Worm (Caenorhabditis elegans) whole organism, L1 larva: ENCODE results near the gene C45G9.4.

Source experiments
- C16A3.4 ChIP-seq: fragments of 150-350 bp; optimal IDR thresholded peaks from 2 replicates; lab custom pipeline; 2014; ENCODE audit warnings: missing biosample characterization, missing genetic modification characterization
- F16B12.6 ChIP-seq: fragments of 150-350 bp; optimal IDR thresholded peaks from 2 replicates; lab custom pipeline; 2014; ENCODE audit warnings: missing biosample characterization, missing genetic modification characterization
- aly-2 ChIP-seq: fragments of 150-350 bp; optimal IDR thresholded peaks from 2 replicates; lab custom pipeline; 2014; ENCODE audit warnings: missing biosample characterization, missing genetic modification characterization
- blmp-1 ChIP-seq: fragments of 150-350 bp; optimal IDR thresholded peaks from 2 replicates; lab custom pipeline; 2014; ENCODE audit warnings: missing biosample characterization, missing genetic modification characterization
- ceh-88 ChIP-seq: fragments of 200-800 bp; sonication (Bioruptor generic); IDR thresholded peaks from 2 replicates; pipeline ENCODE4 v1.3.6; 2022; ENCODE audit warnings: missing genetic modification characterization, missing compliant biosample characterization
- ces-1 ChIP-seq: fragments of 150-350 bp; optimal IDR thresholded peaks from 2 replicates; lab custom pipeline; 2014; ENCODE audit warnings: missing biosample characterization, missing genetic modification reagents, missing genetic modification characterization
- fkh-4 ChIP-seq: sonication (generic microtip); optimal IDR thresholded peaks from 2 replicates; lab custom pipeline; 2016; ENCODE audit warnings: missing compliant biosample characterization, missing genetic modification characterization, borderline replicate concordance
- fkh-8 ChIP-seq: sonication (generic microtip); optimal IDR thresholded peaks from 2 replicates; lab custom pipeline; 2016; ENCODE audit warnings: mild to moderate bottlenecking, missing genetic modification characterization, missing compliant biosample characterization
- fos-1 ChIP-seq: fragments of 150-350 bp; optimal IDR thresholded peaks from 2 replicates; lab custom pipeline; 2014; ENCODE audit warnings: missing biosample characterization, missing genetic modification characterization
- hlh-17 ChIP-seq: fragments of 200-800 bp; sonication (Bioruptor generic); optimal IDR thresholded peaks from 2 replicates; lab custom pipeline; 2018; ENCODE audit warnings: missing genetic modification characterization, mild to moderate bottlenecking, missing compliant biosample characterization, moderate library complexity, borderline replicate concordance
- hlh-4 ChIP-seq: sonication (generic microtip); optimal IDR thresholded peaks from 2 replicates; lab custom pipeline; 2016; ENCODE audit warnings: mild to moderate bottlenecking, missing genetic modification characterization, missing compliant biosample characterization
- isw-1 ChIP-seq: fragments of 200-800 bp; sonication (Bioruptor generic); IDR thresholded peaks from 2 replicates; pipeline ENCODE4 v1.3.6; 2022; ENCODE audit warnings: missing genetic modification characterization, missing compliant biosample characterization
- jun-1 ChIP-seq: fragments of 150-350 bp; optimal IDR thresholded peaks from 2 replicates; lab custom pipeline; 2014; ENCODE audit warnings: missing biosample characterization, missing genetic modification reagents, missing genetic modification characterization
- lin-14 ChIP-seq: fragments of 200-800 bp; sonication (Bioruptor generic); optimal IDR thresholded peaks from 2 replicates; lab custom pipeline; 2018; ENCODE audit warnings: mild to moderate bottlenecking, missing genetic modification characterization, moderate library complexity, missing compliant biosample characterization
- lin-15B ChIP-seq: fragments of 150-350 bp; sonication (generic microtip); optimal IDR thresholded peaks from 3 replicates; lab custom pipeline; 2014; ENCODE audit warnings: missing biosample characterization, missing genetic modification characterization
- mab-9 ChIP-seq: fragments of 200-800 bp; sonication (Bioruptor generic); IDR thresholded peaks from 2 replicates; pipeline ENCODE4 v1.3.6; 2022; ENCODE audit warnings: missing genetic modification reagents, missing genetic modification characterization, missing compliant biosample characterization
- mef-2 ChIP-seq: fragments of 150-350 bp; optimal IDR thresholded peaks from 2 replicates; lab custom pipeline; 2014; ENCODE audit warnings: missing biosample characterization, missing genetic modification characterization
- mep-1 ChIP-seq: fragments of 150-350 bp; optimal IDR thresholded peaks from 2 replicates; lab custom pipeline; 2014; ENCODE audit warnings: missing biosample characterization, missing genetic modification characterization
- nhr-12 ChIP-seq: sonication (generic microtip); optimal IDR thresholded peaks from 2 replicates; lab custom pipeline; 2017; ENCODE audit warnings: missing biosample characterization, missing genetic modification characterization
- nhr-19 ChIP-seq: fragments of 200-800 bp; sonication (Bioruptor generic); conservative IDR thresholded peaks from 2 replicates; pipeline ENCODE4 v1.3.6; 2022; ENCODE audit warnings: missing genetic modification characterization, missing compliant biosample characterization
- nhr-76 ChIP-seq: sonication (generic microtip); optimal IDR thresholded peaks from 2 replicates; lab custom pipeline; 2017; ENCODE audit warnings: missing biosample characterization, missing genetic modification characterization
- nhr-84 ChIP-seq: sonication (generic microtip); optimal IDR thresholded peaks from 2 replicates; lab custom pipeline; 2017; ENCODE audit warnings: missing biosample characterization, missing genetic modification characterization
- nhr-85 ChIP-seq: sonication (generic microtip); peaks from one replicate; lab custom pipeline; 2016; ENCODE audit warnings: missing genetic modification characterization, inconsistent platforms, missing compliant biosample characterization
- nhr-90 ChIP-seq: sonication (generic microtip); optimal IDR thresholded peaks from 2 replicates; lab custom pipeline; 2016; ENCODE audit warnings: mild to moderate bottlenecking, missing genetic modification characterization, missing compliant biosample characterization; ENCODE audit not compliant: poor library complexity
- pax-3 ChIP-seq: fragments of 200-800 bp; sonication (Bioruptor generic); optimal IDR thresholded peaks from 2 replicates; lab custom pipeline; 2018; ENCODE audit warnings: mild to moderate bottlenecking, missing genetic modification characterization, moderate library complexity, missing compliant biosample characterization
- pqm-1 ChIP-seq: sonication (generic microtip); optimal IDR thresholded peaks from 3 replicates; lab custom pipeline; 2017; ENCODE audit warnings: missing biosample characterization, missing genetic modification characterization
- snu-23 ChIP-seq: sonication (generic microtip); optimal IDR thresholded peaks from 2 replicates; lab custom pipeline; 2016; ENCODE audit warnings: missing genetic modification characterization, missing compliant biosample characterization
- sptf-1 ChIP-seq: fragments of 150-350 bp; optimal IDR thresholded peaks from 2 replicates; lab custom pipeline; 2014; ENCODE audit warnings: missing biosample characterization, missing genetic modification characterization
- sup-37 ChIP-seq: fragments of 200-800 bp; sonication (Bioruptor generic); optimal IDR thresholded peaks from 2 replicates; lab custom pipeline; 2018; ENCODE audit warnings: mild to moderate bottlenecking, missing genetic modification characterization, missing compliant biosample characterization
- tbx-2 ChIP-seq: sonication (generic microtip); optimal IDR thresholded peaks from 2 replicates; lab custom pipeline; 2016; ENCODE audit warnings: missing genetic modification characterization, missing compliant biosample characterization
- unc-62 ChIP-seq: fragments of 150-350 bp; optimal IDR thresholded peaks from 2 replicates; lab custom pipeline; 2014; ENCODE audit warnings: missing biosample characterization, missing genetic modification reagents, missing genetic modification characterization
- vab-15 ChIP-seq: sonication (generic microtip); optimal IDR thresholded peaks from 2 replicates; lab custom pipeline; 2017; ENCODE audit warnings: missing genotype, mild to moderate bottlenecking, missing genetic modification characterization, missing compliant biosample characterization
- xbp-1 ChIP-seq: sonication (generic microtip); optimal IDR thresholded peaks from 2 replicates; lab custom pipeline; 2016; ENCODE audit warnings: missing genetic modification characterization, missing compliant biosample characterization
- zag-1 ChIP-seq: fragments of 150-350 bp; optimal IDR thresholded peaks from 2 replicates; lab custom pipeline; 2014; ENCODE audit warnings: missing biosample characterization, missing genetic modification characterization
- zip-4 ChIP-seq: fragments of 200-800 bp; sonication (Bioruptor generic); optimal IDR thresholded peaks from 2 replicates; lab custom pipeline; 2018; ENCODE audit warnings: mild to moderate bottlenecking, missing genetic modification characterization, moderate library complexity, missing compliant biosample characterization
- ztf-11 ChIP-seq, 2 experiments: sonication (generic microtip); optimal IDR thresholded peaks; 2 replicates each; lab custom pipeline; 2016 to 2017; ENCODE audit warnings: missing genetic modification characterization in 2 of 2, missing biosample characterization in 1 of 2, missing compliant biosample characterization in 1 of 2

The C45G9.4 gene

ce11 chrIII:5025136-5025629, 37.3 kb upstream of the C45G9.4 start (continued):
- TF ChIP-seq fkh-8 (tag; lab: Kevin White, UChicago) (no peak), mep-1 (tag; lab: Kevin White, UChicago) (peak; percentile 49), sptf-1 (tag; lab: Kevin White, UChicago) (no peak), nhr-90 (peak; percentile 39), tbx-2 (peak; percentile 1), pax-3 (tag; lab: Kevin White, UChicago) (peak; percentile 32), nhr-84 (no peak), ztf-11 (tag; optimal IDR thresholded peaks at IDR 0.05; lab: Kevin White, UChicago) (no peak)

- TF ChIP-seq vab-15 (tag; lab: Kevin White, UChicago) (no peak), snu-23 (GFP tag; lab: Kevin White, UChicago) (no peak), lin-15B (tag; lab: Kevin White, UChicago) (no peak), nhr-12 (tag; lab: Kevin White, UChicago) (no peak), jun-1 (tag; lab: Kevin White, UChicago) (no peak), isw-1 (GFP tag; lab: Robert Waterston, UW) (no peak), ces-1 (GFP tag; lab: Kevin White, UChicago) (no peak), aly-2 (tag; lab: Kevin White, UChicago) (no peak), hlh-17 (GFP tag; lab: Kevin White, UChicago) (no peak), mab-9 (no peak)
- TF ChIP-seq, all 84 proteins: peak for 0
These were observed 36.1 kb upstream of the C45G9.4 start for ce11 chrIII:5026366-5026765.

ce11 chrIII:5027219-5027618, 35.3 kb upstream of the C45G9.4 start:
- TF ChIP-seq F16B12.6 (tag; lab: Kevin White, UChicago) (no peak), ceh-88 (GFP tag; lab: Robert Waterston, UW) (no peak), pqm-1 (tag; lab: Kevin White, UChicago) (no peak), mab-9 (no peak), sup-37 (GFP tag; lab: Kevin White, UChicago) (no peak), mep-1 (tag; lab: Kevin White, UChicago) (no peak), hlh-4 (no peak)

ce11 chrIII:5030629-5031028, 31.9 kb upstream of the C45G9.4 start, which contains the start of gene klp-6:
Gene klp-6 (plus strand): TSS chrIII:5030929.
- no peak for TF ChIP-seq fos-1 (tag; lab: Kevin White, UChicago)
- TF ChIP-seq xbp-1 (tag; lab: Kevin White, UChicago), result no peak
- no peak for TF ChIP-seq ceh-88 (GFP tag; lab: Robert Waterston, UW)
- TF ChIP-seq zag-1 (tag; lab: Kevin White, UChicago), result no peak
- TF ChIP-seq nhr-85 (tag; lab: Kevin White, UChicago), result no peak
- no peak for TF ChIP-seq zip-4 (GFP tag; lab: Kevin White, UChicago)
- no peak for TF ChIP-seq nhr-90
- TF ChIP-seq unc-62, result no peak
- TF ChIP-seq aly-2 (tag; lab: Kevin White, UChicago), result no peak
- no peak for TF ChIP-seq fkh-4 (tag; lab: Kevin White, UChicago)
- TF ChIP-seq C16A3.4 (tag; lab: Kevin White, UChicago), result no peak
- TF ChIP-seq mep-1 (tag; lab: Kevin White, UChicago), result no peak
- no peak for TF ChIP-seq nhr-19
- no peak for TF ChIP-seq lin-14 (GFP tag; lab: Kevin White, UChicago)
- TF ChIP-seq blmp-1, result no peak
- TF ChIP-seq vab-15 (tag; lab: Kevin White, UChicago), result no peak
- no peak for TF ChIP-seq nhr-76
- TF ChIP-seq mef-2 (tag; lab: Kevin White, UChicago), result no peak
